Worm (Caenorhabditis elegans): ENCODE results near the gene srm-3.

DNA sequence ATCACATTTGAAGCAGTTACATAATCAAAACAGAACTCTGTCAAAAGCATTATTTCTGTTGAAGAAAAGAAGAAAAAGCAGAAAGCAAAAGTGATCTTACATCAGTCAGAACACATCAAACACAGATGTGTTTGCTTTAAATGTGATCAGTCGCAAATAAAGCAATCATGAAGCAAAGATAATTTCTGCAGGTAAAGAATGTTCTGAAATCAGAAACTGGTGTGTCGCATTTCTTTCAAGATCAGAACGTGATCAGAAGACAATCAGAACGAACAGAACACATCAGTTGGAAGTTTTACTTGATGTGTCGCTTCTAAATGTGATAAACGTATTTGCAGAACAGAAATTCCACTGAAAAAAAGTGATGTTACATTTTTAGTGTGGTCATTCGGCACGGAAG is 50.3 kb downstream of the srm-3 start:
- no peak for TF ChIP-seq W03F9.2 (tag; optimal IDR thresholded peaks at IDR 0.05)
- no peak for TF ChIP-seq him-1 (tag; optimal IDR thresholded peaks at IDR 0.05)
- no peak for TF ChIP-seq dao-5 (tag; optimal IDR thresholded peaks at IDR 0.05)

Data from whole organism, L4/young adult.